Worm (Caenorhabditis elegans) whole organism, L3 larva: Measurements from ENCODE around the gene msp-32.

Experiments
- R02D3.7 ChIP-seq: fragments of 150-350 bp; optimal IDR thresholded peaks from 2 replicates; lab custom pipeline; 2014; ENCODE audit warnings: missing biosample characterization, missing genetic modification characterization
- ZK546.5 ChIP-seq: sonication (generic microtip); optimal IDR thresholded peaks from 2 replicates; lab custom pipeline; 2017; ENCODE audit warnings: missing biosample characterization, missing genetic modification characterization
- aly-2 ChIP-seq: fragments of 150-350 bp; optimal IDR thresholded peaks from 2 replicates; lab custom pipeline; 2014; ENCODE audit warnings: missing biosample characterization, missing genetic modification characterization
- ama-1 ChIP-seq: fragments of 150-350 bp; optimal IDR thresholded peaks from 2 replicates; lab custom pipeline; 2018
- ceh-82 ChIP-seq: fragments of 150-350 bp; optimal IDR thresholded peaks from 2 replicates; lab custom pipeline; 2014; ENCODE audit warnings: missing biosample characterization, missing genetic modification characterization
- daf-12 ChIP-seq: fragments of 150-350 bp; optimal IDR thresholded peaks from 2 replicates; lab custom pipeline; 2014; ENCODE audit warnings: missing biosample characterization, missing genetic modification reagents, missing genetic modification characterization
- egl-5 ChIP-seq: fragments of 150-350 bp; optimal IDR thresholded peaks from 2 replicates; lab custom pipeline; 2017; ENCODE audit warnings: missing biosample characterization, missing genetic modification reagents, missing genetic modification characterization, inconsistent platforms
- elt-1 ChIP-seq: fragments of 150-350 bp; optimal IDR thresholded peaks from 2 replicates; lab custom pipeline; 2014; ENCODE audit warnings: missing biosample characterization, missing genetic modification characterization
- elt-2 ChIP-seq: sonication (generic microtip); optimal IDR thresholded peaks from 2 replicates; lab custom pipeline; 2016; ENCODE audit warnings: missing genetic modification reagents, mild to moderate bottlenecking, missing genetic modification characterization, missing compliant biosample characterization
- elt-3 ChIP-seq, 3 experiments: fragments of 150-350 bp in 1 of 3; sonication (generic microtip) in 2 of 3; optimal IDR thresholded peaks; 2 replicates in 2 of 3; 4 replicates in 1 of 3; lab custom pipeline; 2014 to 2017; ENCODE audit warnings: missing biosample characterization in 3 of 3, missing genetic modification characterization in 3 of 3
- eor-1 ChIP-seq, 2 experiments: fragments of 150-350 bp; optimal IDR thresholded peaks; 2 replicates each; lab custom pipeline; 2014 to 2018; ENCODE audit warnings: missing biosample characterization in 2 of 2, missing genetic modification characterization in 2 of 2
- fkh-10 ChIP-seq: sonication (generic microtip); optimal IDR thresholded peaks from 2 replicates; lab custom pipeline; 2017; ENCODE audit warnings: missing biosample characterization, missing genetic modification reagents, missing genetic modification characterization
- fkh-2 ChIP-seq: fragments of 150-350 bp; optimal IDR thresholded peaks from 2 replicates; lab custom pipeline; 2014; ENCODE audit warnings: missing biosample characterization, missing genetic modification reagents, missing genetic modification characterization
- hmg-11 ChIP-seq: sonication (generic microtip); optimal IDR thresholded peaks from 2 replicates; lab custom pipeline; 2016; ENCODE audit warnings: missing genetic modification characterization, missing compliant biosample characterization
- jun-1 ChIP-seq: fragments of 150-350 bp; optimal IDR thresholded peaks from 2 replicates; lab custom pipeline; 2014; ENCODE audit warnings: missing biosample characterization, missing genetic modification reagents, missing genetic modification characterization
- lin-15B ChIP-seq: fragments of 150-350 bp; optimal IDR thresholded peaks from 2 replicates; lab custom pipeline; 2014; ENCODE audit warnings: missing biosample characterization, missing genetic modification characterization
- lin-39 ChIP-seq: fragments of 150-350 bp; optimal IDR thresholded peaks from 2 replicates; lab custom pipeline; 2018; ENCODE audit warnings: missing biosample characterization, missing genetic modification reagents, missing genetic modification characterization
- mdl-1 ChIP-seq: fragments of 150-350 bp; optimal IDR thresholded peaks from 2 replicates; lab custom pipeline; 2014; ENCODE audit warnings: missing biosample characterization, missing genetic modification characterization
- nfya-1 ChIP-seq: sonication (generic microtip); optimal IDR thresholded peaks from 2 replicates; lab custom pipeline; 2017; ENCODE audit warnings: missing genetic modification characterization, mild to moderate bottlenecking, missing compliant biosample characterization, antibody characterized with exemption, moderate library complexity; ENCODE audit not compliant: insufficient read depth
- nhr-11 ChIP-seq: fragments of 150-350 bp; optimal IDR thresholded peaks from 2 replicates; lab custom pipeline; 2014; ENCODE audit warnings: missing biosample characterization, missing genetic modification characterization
- nhr-12 ChIP-seq: fragments of 150-350 bp; optimal IDR thresholded peaks from 2 replicates; lab custom pipeline; 2014; ENCODE audit warnings: missing biosample characterization, missing genetic modification characterization
- nhr-23 ChIP-seq: fragments of 150-350 bp; optimal IDR thresholded peaks from 2 replicates; lab custom pipeline; 2014; ENCODE audit warnings: missing biosample characterization, missing genetic modification reagents, missing genetic modification characterization
- nhr-237 ChIP-seq: fragments of 150-350 bp; optimal IDR thresholded peaks from 2 replicates; lab custom pipeline; 2014; ENCODE audit warnings: missing biosample characterization, missing genetic modification characterization
- nhr-25 ChIP-seq: sonication (generic microtip); optimal IDR thresholded peaks from 2 replicates; lab custom pipeline; 2017; ENCODE audit warnings: missing biosample characterization, missing genetic modification characterization
- nhr-28 ChIP-seq: fragments of 150-350 bp; optimal IDR thresholded peaks from 2 replicates; lab custom pipeline; 2014; ENCODE audit warnings: missing biosample characterization, missing genetic modification characterization
- nhr-43 ChIP-seq: sonication (generic microtip); optimal IDR thresholded peaks from 2 replicates; lab custom pipeline; 2016; ENCODE audit warnings: mild to moderate bottlenecking, missing genetic modification characterization, missing compliant biosample characterization; ENCODE audit not compliant: poor library complexity, severe bottlenecking
- nhr-76 ChIP-seq: fragments of 150-350 bp; sonication (generic microtip); optimal IDR thresholded peaks from 5 replicates; lab custom pipeline; 2014; ENCODE audit warnings: missing biosample characterization, missing genetic modification characterization
- nhr-77 ChIP-seq: fragments of 150-350 bp; optimal IDR thresholded peaks from 2 replicates; lab custom pipeline; 2014; ENCODE audit warnings: missing biosample characterization, missing genetic modification characterization
- pha-4 ChIP-seq: fragments of 150-350 bp; optimal IDR thresholded peaks from 2 replicates; lab custom pipeline; 2014; ENCODE audit warnings: missing biosample characterization, missing genetic modification reagents, missing genetic modification characterization
- sea-2 ChIP-seq: fragments of 150-350 bp; sonication (generic microtip); optimal IDR thresholded peaks from 4 replicates; lab custom pipeline; 2014; ENCODE audit warnings: missing biosample characterization, missing genetic modification reagents, missing genetic modification characterization
- skn-1 ChIP-seq: fragments of 150-350 bp; optimal IDR thresholded peaks from 2 replicates; lab custom pipeline; 2014; ENCODE audit warnings: missing biosample characterization, missing genetic modification characterization
- snpc-4 ChIP-seq: fragments of 150-350 bp; optimal IDR thresholded peaks from 2 replicates; lab custom pipeline; 2014; ENCODE audit warnings: missing biosample characterization, missing genetic modification characterization
- tbx-2 ChIP-seq: sonication (generic microtip); optimal IDR thresholded peaks from 2 replicates; lab custom pipeline; 2016; ENCODE audit warnings: mild to moderate bottlenecking, missing genetic modification characterization, missing compliant biosample characterization
- unc-39 ChIP-seq: sonication (generic microtip); optimal IDR thresholded peaks from 4 replicates; lab custom pipeline; 2017; ENCODE audit warnings: missing biosample characterization, missing genetic modification characterization
- zag-1 ChIP-seq: fragments of 150-350 bp; optimal IDR thresholded peaks from 2 replicates; lab custom pipeline; 2014; ENCODE audit warnings: missing biosample characterization, missing genetic modification characterization
- ztf-4 ChIP-seq: fragments of 150-350 bp; optimal IDR thresholded peaks from 2 replicates; lab custom pipeline; 2014; ENCODE audit warnings: missing biosample characterization, missing genetic modification characterization

msp-32 gene

DNA sequence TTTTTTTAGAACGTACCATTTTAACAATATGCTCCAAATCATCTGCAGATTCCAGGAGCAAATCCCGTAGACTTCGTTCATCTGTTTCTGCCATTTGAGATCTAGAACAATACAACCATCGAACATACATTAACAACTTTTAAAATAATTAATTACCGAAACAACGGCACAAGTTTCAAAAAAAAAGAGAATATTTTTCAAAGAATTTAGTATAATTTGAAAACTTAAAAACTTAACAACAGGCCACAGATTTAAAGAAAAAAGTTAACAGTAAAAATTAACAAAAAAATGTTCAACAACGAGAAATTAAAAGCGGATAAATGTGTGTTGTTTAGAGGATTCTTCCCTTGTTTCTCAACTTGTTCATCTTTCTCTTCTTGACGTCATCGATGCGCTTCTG is 45.2 kb downstream of the msp-32 start, which contains the start of gene mdt-4:
Gene mdt-4 (minus strand): TSS at position 101 of the 400 bp plus-strand sequence.
- TF ChIP-seq nfya-1 (tag; lab: Kevin White, UChicago) (no peak), nhr-43 (tag; lab: Kevin White, UChicago) (no peak), pha-4 (tag; lab: Kevin White, UChicago) (no peak), elt-3 (tag; optimal IDR thresholded peaks at IDR 0.05; lab: Kevin White, UChicago) (no peak), zag-1 (tag; lab: Kevin White, UChicago) (no peak), nhr-77 (tag; lab: Kevin White, UChicago) (no peak), aly-2 (tag; lab: Kevin White, UChicago) (no peak), tbx-2 (tag; lab: Kevin White, UChicago) (no peak), elt-1 (no peak), fkh-2 (no peak), R02D3.7 (tag; lab: Kevin White, UChicago) (no peak)

ce11 chrII:4945695-4946094 is 47.1 kb downstream of the msp-32 start, which contains the start of the genes gldi-11 and ZK546.2:
Gene gldi-11 (minus strand): TSS chrII:4945789.
Gene ZK546.2 (plus strand): TSS chrII:4946027.
- no peak for TF ChIP-seq fkh-10 (GFP tag; lab: Kevin White, UChicago)
- TF ChIP-seq tbx-2 (tag; lab: Kevin White, UChicago), result no peak
- peak; percentile 23 for TF ChIP-seq hmg-11 (tag; lab: Kevin White, UChicago)
- peak; percentile 11 for TF ChIP-seq elt-2 (tag; lab: Kevin White, UChicago)
- no peak for TF ChIP-seq ceh-82
- no peak for TF ChIP-seq nhr-11 (tag; lab: Kevin White, UChicago)
- TF ChIP-seq daf-12 (tag; lab: Kevin White, UChicago), result no peak
- TF ChIP-seq nfya-1 (tag; lab: Kevin White, UChicago), result peak; percentile 16
- no peak for TF ChIP-seq sea-2
- peak; percentile 13 for TF ChIP-seq skn-1
- TF ChIP-seq lin-15B, result no peak
- no peak for TF ChIP-seq egl-5 (tag; lab: Kevin White, UChicago)
- no peak for TF ChIP-seq nhr-76 (tag; lab: Kevin White, UChicago)
- no peak for TF ChIP-seq nhr-237 (tag; lab: Kevin White, UChicago)
- no peak for TF ChIP-seq lin-39 (tag; lab: Kevin White, UChicago)
- TF ChIP-seq snpc-4 (tag; lab: Kevin White, UChicago), result no peak
- TF ChIP-seq eor-1 (tag; optimal IDR thresholded peaks at IDR 0.05; lab: Kevin White, UChicago), result no peak
- no peak for TF ChIP-seq ama-1 (lab: Kevin White, UChicago)
- TF ChIP-seq jun-1 (tag; lab: Kevin White, UChicago), result no peak
- no peak for TF ChIP-seq elt-3 (tag; optimal IDR thresholded peaks at IDR 0.05; lab: Kevin White, UChicago)
- TF ChIP-seq elt-1, result no peak
- no peak for TF ChIP-seq nhr-28 (tag; lab: Kevin White, UChicago)
- TF ChIP-seq nhr-25 (tag; lab: Kevin White, UChicago), result no peak
- TF ChIP-seq mdl-1 (tag; lab: Kevin White, UChicago), result no peak
- peak; percentile 55 for TF ChIP-seq pha-4 (tag; lab: Kevin White, UChicago)

DNA sequence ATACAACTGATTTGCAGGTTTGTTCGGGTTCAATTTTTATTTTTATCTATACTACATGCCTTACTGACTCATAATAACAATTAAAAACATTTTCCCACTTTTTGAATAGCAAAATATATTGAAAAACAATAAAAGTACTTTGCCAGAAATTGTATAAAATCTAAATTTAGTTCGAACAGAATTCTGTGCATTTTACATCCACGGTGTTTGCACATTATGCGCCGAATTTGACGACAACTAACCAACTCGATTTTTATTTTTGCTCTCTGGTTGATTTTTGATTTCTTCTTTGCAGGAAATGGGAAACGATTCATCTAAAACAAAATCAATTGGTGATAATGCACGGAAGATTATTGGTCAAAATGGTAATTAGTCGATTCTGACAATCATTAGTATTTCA is 48.1 kb downstream of the msp-32 start:
- TF ChIP-seq elt-1 (no peak), nhr-23 (tag; lab: Kevin White, UChicago) (no peak), nhr-12 (tag; lab: Kevin White, UChicago) (no peak), unc-39 (tag; lab: Kevin White, UChicago) (no peak), pha-4 (tag; lab: Kevin White, UChicago) (peak; percentile 9), ztf-4 (tag; lab: Kevin White, UChicago) (no peak), ama-1 (lab: Kevin White, UChicago) (no peak), nhr-11 (tag; lab: Kevin White, UChicago) (no peak), elt-2 (tag; lab: Kevin White, UChicago) (peak; percentile 40), nfya-1 (tag; lab: Kevin White, UChicago) (no peak), jun-1 (tag; lab: Kevin White, UChicago) (no peak), sea-2 (no peak), ZK546.5 (no peak)

DNA sequence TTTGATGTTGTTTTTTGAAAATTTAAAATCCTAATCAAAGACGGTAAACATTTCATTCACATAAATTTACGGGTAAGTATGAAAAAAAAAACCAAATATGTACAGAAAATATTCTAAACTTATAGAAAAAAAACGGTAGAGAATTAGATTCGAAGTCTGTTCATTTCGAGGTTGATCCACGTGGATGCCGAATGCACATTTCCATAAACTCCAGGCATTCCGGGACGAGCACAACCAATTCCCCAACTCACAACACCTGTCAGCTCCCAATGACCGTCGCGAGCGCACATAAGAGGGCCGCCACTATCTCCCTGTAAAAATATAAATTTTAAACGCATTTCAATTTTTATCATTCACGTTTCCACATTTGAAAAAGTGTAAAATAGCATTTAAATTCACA is 49.5 kb downstream of the msp-32 start:
- no peak for TF ChIP-seq nhr-43 (tag; lab: Kevin White, UChicago)
- TF ChIP-seq elt-2 (tag; lab: Kevin White, UChicago), result peak; percentile 32
- TF ChIP-seq, all 47 proteins: peak for 1
